Fruit fly (Drosophila melanogaster): ENCODE measurements around the gene MED24.

DNA sequence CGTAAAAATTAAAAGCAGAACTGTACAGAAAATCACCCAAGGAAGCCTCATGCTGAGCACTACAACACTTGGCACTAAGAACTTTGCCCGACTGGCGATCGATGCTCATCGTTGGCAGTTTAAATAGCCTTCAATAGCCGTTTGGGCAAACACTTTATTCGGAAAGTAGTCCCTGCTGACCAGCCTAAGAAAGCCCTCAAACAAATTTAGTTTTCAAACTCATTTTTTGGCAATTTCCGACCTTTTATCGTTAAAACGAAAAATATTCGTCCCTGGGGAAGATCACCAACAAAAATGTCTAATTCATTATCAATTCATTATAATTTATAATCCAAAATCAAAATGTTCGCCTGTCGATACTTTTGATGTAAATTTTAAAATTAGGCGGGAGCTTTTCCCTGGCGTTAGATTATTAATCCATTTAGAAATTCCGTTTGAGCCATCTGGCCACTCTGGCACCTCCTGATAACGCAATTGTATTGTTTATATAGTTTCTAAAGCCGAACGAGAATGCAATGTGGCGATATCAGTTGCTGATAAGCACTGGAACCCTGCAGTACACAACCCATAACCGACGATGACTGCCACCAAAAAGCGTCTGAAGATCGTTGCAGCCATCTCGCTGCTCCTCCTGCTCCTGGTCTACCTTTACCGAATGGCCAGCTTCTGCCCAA, 10.5 kb upstream of the MED24 start, which contains the start of the genes mthl7 and Uxs:
- TF ChIP-seq odd (GFP tag; optimal IDR thresholded peaks at IDR 0.05), result no peak
- peak; percentile 1 for TF ChIP-seq CG34376 (GFP tag; optimal IDR thresholded peaks at IDR 0.05)
- TF ChIP-seq TFAM (GFP tag; optimal IDR thresholded peaks at IDR 0.05), result no peak
- no peak for TF ChIP-seq yki (optimal IDR thresholded peaks at IDR 0.05)
- no peak for TF ChIP-seq kay (GFP tag; optimal IDR thresholded peaks at IDR 0.05)
- no peak for TF ChIP-seq usp (GFP tag; optimal IDR thresholded peaks at IDR 0.05)
- no peak for TF ChIP-seq CG13296 (GFP tag; optimal IDR thresholded peaks at IDR 0.05)
- TF ChIP-seq CHES-1-like (GFP tag; optimal IDR thresholded peaks at IDR 0.05), result no peak
- TF ChIP-seq sim (GFP tag; IDR thresholded peaks at IDR 0.05), result no peak

Measured in whole organism, embryonic.